Worm (Caenorhabditis elegans): ENCODE results near the gene Y52E8A.6.

- TF ChIP-seq nfya-1 (tag; optimal IDR thresholded peaks at IDR 0.05) = no peak
- TF ChIP-seq dmd-4 (tag; optimal IDR thresholded peaks at IDR 0.05; ENCODE audit: borderline replicate concordance) = no peak
- no peak for TF ChIP-seq fkh-6 (tag; optimal IDR thresholded peaks at IDR 0.05)
- TF ChIP-seq ceh-9 (tag; optimal IDR thresholded peaks at IDR 0.05) = no peak
- no peak for TF ChIP-seq pat-9 (tag; optimal IDR thresholded peaks at IDR 0.05)
- TF ChIP-seq unc-55 (GFP tag; optimal IDR thresholded peaks at IDR 0.05) = no peak
- TF ChIP-seq pha-4 (tag; optimal IDR thresholded peaks at IDR 0.05) = no peak
- TF ChIP-seq odd-2 (tag; optimal IDR thresholded peaks at IDR 0.05) = no peak
- TF ChIP-seq pax-1 (tag; optimal IDR thresholded peaks at IDR 0.05) = no peak
- no peak for TF ChIP-seq hlh-30 (tag; optimal IDR thresholded peaks at IDR 0.05; ENCODE audit: insufficient read depth)
- no peak for TF ChIP-seq ceh-45 (GFP tag; IDR thresholded peaks at IDR 0.05)
- TF ChIP-seq ama-1 (optimal IDR thresholded peaks at IDR 0.05) = no peak
- no peak for TF ChIP-seq ceh-34 (tag; optimal IDR thresholded peaks at IDR 0.05)
- TF ChIP-seq pqm-1 (tag; optimal IDR thresholded peaks at IDR 0.05) = no peak
Measured at ce11 chrII:4344317-4344716, 24.5 kb upstream of the Y52E8A.6 start.
